Worm (Caenorhabditis elegans) whole organism, L4 larva: ENCODE measurements around the gene K02C4.3.

Experiments
- F49E8.2 ChIP-seq: sonication (generic microtip); optimal IDR thresholded peaks from 2 replicates; lab custom pipeline; 2016; ENCODE audit warnings: missing compliant biosample characterization, mild to moderate bottlenecking, missing genetic modification characterization, borderline replicate concordance
- Y48G9A.11 ChIP-seq: fragments of 200-800 bp; sonication (Bioruptor generic); IDR thresholded peaks from 2 replicates; pipeline ENCODE4 v1.3.6; 2022; ENCODE audit warnings: missing genetic modification reagents, missing genetic modification characterization, missing compliant biosample characterization
- ZK546.5 ChIP-seq, 2 experiments: sonication (generic microtip); optimal IDR thresholded peaks; 2 replicates each; lab custom pipeline; 2017; ENCODE audit warnings: missing biosample characterization in 2 of 2, missing genetic modification characterization in 2 of 2
- aha-1 ChIP-seq: fragments of 150-350 bp; peaks from one replicate; lab custom pipeline; 2014; ENCODE audit warnings: missing biosample characterization, missing genetic modification characterization
- arid-1 ChIP-seq: fragments of 200-800 bp; sonication (Bioruptor generic); conservative IDR thresholded peaks from 2 replicates; pipeline ENCODE4 v1.3.6; 2022; ENCODE audit warnings: missing genetic modification reagents, missing genetic modification characterization, missing compliant biosample characterization
- ceh-20 ChIP-seq: fragments of 200-800 bp; sonication (Bioruptor generic); IDR thresholded peaks from 2 replicates; pipeline ENCODE4 v1.3.6; 2022; ENCODE audit warnings: missing genetic modification reagents, missing genetic modification characterization, missing compliant biosample characterization
- ceh-28 ChIP-seq: fragments of 150-350 bp; optimal IDR thresholded peaks from 2 replicates; lab custom pipeline; 2014; ENCODE audit warnings: missing biosample characterization, missing genetic modification reagents, missing genetic modification characterization
- ceh-32 ChIP-seq: sonication (generic microtip); optimal IDR thresholded peaks from 2 replicates; lab custom pipeline; 2016; ENCODE audit warnings: mild to moderate bottlenecking, missing genetic modification characterization, missing compliant biosample characterization; ENCODE audit not compliant: poor library complexity
- ceh-82 ChIP-seq: sonication (generic microtip); optimal IDR thresholded peaks from 2 replicates; lab custom pipeline; 2017; ENCODE audit warnings: missing biosample characterization, missing genetic modification characterization
- ctbp-1 ChIP-seq: fragments of 200-800 bp; sonication (Bioruptor generic); IDR thresholded peaks from 2 replicates; pipeline ENCODE4 v1.3.6; 2022; ENCODE audit warnings: missing genetic modification reagents, missing genetic modification characterization, missing compliant biosample characterization
- daf-16 ChIP-seq, 3 experiments: sonication (generic microtip); optimal IDR thresholded peaks; 2 replicates each; lab custom pipeline; 2016 to 2017; ENCODE audit warnings: missing genetic modification characterization in 3 of 3, missing genetic modification reagents in 3 of 3, mild to moderate bottlenecking in 2 of 3, missing compliant biosample characterization in 2 of 3, missing biosample characterization in 1 of 3, moderate library complexity in 1 of 3
- dmd-6 ChIP-seq: fragments of 200-800 bp; sonication (Bioruptor generic); IDR thresholded peaks from 2 replicates; pipeline ENCODE4 v1.3.6; 2022; ENCODE audit warnings: missing genetic modification reagents, missing genetic modification characterization, missing compliant biosample characterization
- dmd-9 ChIP-seq: fragments of 200-800 bp; sonication (Bioruptor generic); IDR thresholded peaks from 2 replicates; pipeline ENCODE4 v1.3.6; 2022; ENCODE audit warnings: missing genetic modification reagents, missing genetic modification characterization, missing compliant biosample characterization
- dpl-1 ChIP-seq: fragments of 150-350 bp; optimal IDR thresholded peaks from 2 replicates; lab custom pipeline; 2014; ENCODE audit warnings: missing biosample characterization, missing genetic modification reagents, missing genetic modification characterization
- dve-1 ChIP-seq: sonication (generic microtip); optimal IDR thresholded peaks from 2 replicates; lab custom pipeline; 2017; ENCODE audit warnings: antibody characterized with exemption, mild to moderate bottlenecking, missing genetic modification characterization, missing compliant biosample characterization; ENCODE audit not compliant: insufficient read depth
- egl-43 ChIP-seq: fragments of 200-800 bp; sonication (Bioruptor generic); IDR thresholded peaks from 2 replicates; pipeline ENCODE4 v1.3.6; 2022; ENCODE audit warnings: missing genetic modification reagents, missing genetic modification characterization, missing compliant biosample characterization
- fkh-10 ChIP-seq: fragments of 150-350 bp; optimal IDR thresholded peaks from 2 replicates; lab custom pipeline; 2014; ENCODE audit warnings: missing biosample characterization, missing genetic modification reagents, missing genetic modification characterization
- hif-1 ChIP-seq, 2 experiments: sonication (generic microtip); optimal IDR thresholded peaks; 2 replicates each; lab custom pipeline; 2016 to 2017; ENCODE audit warnings: missing compliant biosample characterization in 2 of 2, missing genetic modification characterization in 2 of 2, missing genetic modification reagents in 2 of 2, missing genotype in 2 of 2, mild to moderate bottlenecking in 1 of 2
- hlh-11 ChIP-seq: fragments of 200-800 bp; sonication (Bioruptor generic); optimal IDR thresholded peaks from 2 replicates; lab custom pipeline; 2018; ENCODE audit warnings: mild to moderate bottlenecking, missing genetic modification characterization, missing compliant biosample characterization
- hlh-30 ChIP-seq: sonication (generic microtip); optimal IDR thresholded peaks from 2 replicates; lab custom pipeline; 2017; ENCODE audit warnings: antibody characterized with exemption, mild to moderate bottlenecking, missing genetic modification characterization, missing compliant biosample characterization; ENCODE audit not compliant: insufficient read depth
- hmg-1.1 ChIP-seq: fragments of 200-800 bp; sonication (Bioruptor generic); IDR thresholded peaks from 2 replicates; pipeline ENCODE4 v1.3.6; 2022; ENCODE audit warnings: missing genetic modification reagents, missing genetic modification characterization, missing compliant biosample characterization
- lin-13 ChIP-seq: fragments of 150-350 bp; optimal IDR thresholded peaks from 2 replicates; lab custom pipeline; 2014; ENCODE audit warnings: missing biosample characterization, missing genetic modification reagents, missing genetic modification characterization
- lin-38 ChIP-seq: fragments of 200-800 bp; sonication (Bioruptor generic); IDR thresholded peaks from 2 replicates; pipeline ENCODE4 v1.3.6; 2022; ENCODE audit warnings: missing genetic modification reagents, missing genetic modification characterization, missing compliant biosample characterization
- lsy-2 ChIP-seq, 2 experiments: fragments of 150-350 bp in 1 of 2; sonication (generic microtip) in 1 of 2; optimal IDR thresholded peaks; 2 replicates each; lab custom pipeline; 2014 to 2017; ENCODE audit warnings: missing biosample characterization in 2 of 2, missing genetic modification characterization in 2 of 2
- mdl-1 ChIP-seq, 2 experiments: fragments of 150-350 bp in 1 of 2; sonication (generic microtip) in 1 of 2; optimal IDR thresholded peaks; 2 replicates each; lab custom pipeline; 2014 to 2017; ENCODE audit warnings: missing biosample characterization in 2 of 2, missing genetic modification characterization in 2 of 2
- mep-1 ChIP-seq: fragments of 150-350 bp; sonication (generic microtip); optimal IDR thresholded peaks from 3 replicates; lab custom pipeline; 2014; ENCODE audit warnings: missing biosample characterization, missing genetic modification characterization
- mes-2 ChIP-seq: sonication (generic microtip); optimal IDR thresholded peaks from 2 replicates; lab custom pipeline; 2016; ENCODE audit warnings: missing genotype, mild to moderate bottlenecking, missing genetic modification characterization, missing compliant biosample characterization; ENCODE audit not compliant: poor library complexity, severe bottlenecking
- mxl-2 ChIP-seq: fragments of 200-800 bp; sonication (Bioruptor generic); conservative IDR thresholded peaks from 2 replicates; pipeline ENCODE4 v1.3.6; 2022; ENCODE audit warnings: missing genetic modification reagents, missing genetic modification characterization, missing compliant biosample characterization
- mxl-3 ChIP-seq: fragments of 200-800 bp; sonication (Bioruptor generic); optimal IDR thresholded peaks from 2 replicates; lab custom pipeline; 2018; ENCODE audit warnings: mild to moderate bottlenecking, missing genetic modification characterization, missing compliant biosample characterization
- nhr-102 ChIP-seq: sonication (generic microtip); optimal IDR thresholded peaks from 2 replicates; lab custom pipeline; 2016; ENCODE audit warnings: mild to moderate bottlenecking, missing genetic modification characterization, moderate library complexity, missing compliant biosample characterization
- nhr-237 ChIP-seq: sonication (generic microtip); optimal IDR thresholded peaks from 2 replicates; lab custom pipeline; 2017; ENCODE audit warnings: missing biosample characterization, missing genetic modification characterization
- nhr-28 ChIP-seq: fragments of 150-350 bp; optimal IDR thresholded peaks from 2 replicates; lab custom pipeline; 2014; ENCODE audit warnings: missing biosample characterization, missing genetic modification characterization
- nhr-41 ChIP-seq: fragments of 200-800 bp; sonication (Bioruptor generic); IDR thresholded peaks from 2 replicates; pipeline ENCODE4 v1.3.6; 2022; ENCODE audit warnings: missing genetic modification reagents, missing genetic modification characterization, missing compliant biosample characterization
- nhr-6 ChIP-seq: fragments of 150-350 bp; optimal IDR thresholded peaks from 2 replicates; lab custom pipeline; 2014; ENCODE audit warnings: missing biosample characterization, missing genetic modification characterization
- pha-4 ChIP-seq, 2 experiments: fragments of 150-350 bp in 1 of 2; fragments of 200-800 bp in 1 of 2; sonication (Bioruptor generic) in 1 of 2; IDR thresholded peaks in 1 of 2; optimal IDR thresholded peaks in 1 of 2; 2 replicates each; pipeline versions ENCODE4 v1.3.6 to Lab custom; 2014 to 2022; ENCODE audit warnings: missing genetic modification characterization in 2 of 2, missing genetic modification reagents in 2 of 2, missing biosample characterization in 1 of 2, missing compliant biosample characterization in 1 of 2
- rbr-2 ChIP-seq: sonication (generic microtip); optimal IDR thresholded peaks from 2 replicates; lab custom pipeline; 2016; ENCODE audit warnings: missing genotype, missing genetic modification characterization, missing compliant biosample characterization
- unc-39 ChIP-seq: sonication (generic microtip); optimal IDR thresholded peaks from 2 replicates; lab custom pipeline; 2017; ENCODE audit warnings: missing biosample characterization, missing genetic modification characterization
- vab-7 ChIP-seq: fragments of 200-800 bp; sonication (Bioruptor generic); IDR thresholded peaks from 2 replicates; pipeline ENCODE4 v1.3.6; 2022; ENCODE audit warnings: missing genetic modification reagents, missing genetic modification characterization, missing compliant biosample characterization
- zag-1 ChIP-seq: fragments of 150-350 bp; optimal IDR thresholded peaks from 2 replicates; lab custom pipeline; 2014; ENCODE audit warnings: missing biosample characterization, missing genetic modification characterization
- zfp-3 ChIP-seq: fragments of 200-800 bp; sonication (Bioruptor generic); conservative IDR thresholded peaks from 2 replicates; pipeline ENCODE4 v1.3.6; 2022; ENCODE audit warnings: missing genetic modification reagents, missing genetic modification characterization, missing compliant biosample characterization

Gene K02C4.3

ce11 chrII:8126617-8127016 is 40.0 kb upstream of the K02C4.3 start:
- TF ChIP-seq zfp-3 (no peak), unc-39 (tag; lab: Kevin White, UChicago) (no peak), daf-16 (GFP tag; optimal IDR thresholded peaks at IDR 0.05; lab: Kevin White, UChicago) (no peak), daf-16 (tag; optimal IDR thresholded peaks at IDR 0.05; lab: Kevin White, UChicago) (peak; percentile 5), aha-1 (tag; lab: Kevin White, UChicago) (peak; percentile 82)

- TF ChIP-seq mxl-3 (peak; percentile 64), ceh-28 (peak; percentile 32), dve-1 (tag; lab: Kevin White, UChicago) (peak; percentile 47), ceh-20 (0 out of 2 replicates have a peak, but pooled peaks have one; percentile 29), dpl-1 (GFP tag; lab: Kevin White, UChicago) (peak; percentile 4), F49E8.2 (no peak), lsy-2 (tag; optimal IDR thresholded peaks at IDR 0.05; lab: Kevin White, UChicago) (peak; percentile 59 to 75), ctbp-1 (peak; percentile 70), fkh-10 (GFP tag; lab: Kevin White, UChicago) (peak; percentile 20), ceh-82 (tag; lab: Kevin White, UChicago) (no peak), Y48G9A.11 (GFP tag; lab: Robert Waterston, UW) (no peak), nhr-41 (GFP tag; lab: Robert Waterston, UW) (no peak), dmd-6 (peak; percentile 59; the same call in 1 of the 2 replicates), ZK546.5 (tag; optimal IDR thresholded peaks at IDR 0.05; lab: Kevin White, UChicago) (no peak), hlh-11 (peak; percentile 69), mxl-2 (GFP tag; lab: Robert Waterston, UW) (no peak), dmd-9 (GFP tag; lab: Robert Waterston, UW) (no peak), ceh-32 (tag; lab: Kevin White, UChicago) (no peak), egl-43 (peak; percentile 60), hif-1 (tag; optimal IDR thresholded peaks at IDR 0.05; lab: Kevin White, UChicago) (peak in 1 of 2 experiments; percentile 55), mep-1 (tag; lab: Kevin White, UChicago) (peak; percentile 64), lin-13 (no peak), arid-1 (GFP tag; lab: Robert Waterston, UW) (0 out of 2 replicates have a peak, but pooled peaks have one; percentile 22), mdl-1 (tag; optimal IDR thresholded peaks at IDR 0.05; lab: Kevin White, UChicago) (peak; percentile 22 to 77), rbr-2 (tag; lab: Kevin White, UChicago) (peak; percentile 60), nhr-102 (tag; lab: Kevin White, UChicago) (no peak), mes-2 (tag; lab: Kevin White, UChicago) (peak; percentile 60), nhr-237 (tag; lab: Kevin White, UChicago) (no peak), pha-4 (GFP tag; IDR thresholded peaks at IDR 0.05; lab: Robert Waterston, UW) (0 out of 2 replicates have a peak, but pooled peaks have one; percentile 42), pha-4 (tag; optimal IDR thresholded peaks at IDR 0.05; lab: Kevin White, UChicago) (no peak), aha-1 (tag; lab: Kevin White, UChicago) (peak; percentile 82), zag-1 (tag; lab: Kevin White, UChicago) (no peak), daf-16 (GFP tag; optimal IDR thresholded peaks at IDR 0.05; lab: Kevin White, UChicago) (no peak), daf-16 (tag; optimal IDR thresholded peaks at IDR 0.05; lab: Kevin White, UChicago) (peak; percentile 25), nhr-6 (peak; percentile 9), hmg-1.1 (peak; percentile 76), nhr-28 (tag; lab: Kevin White, UChicago) (peak; percentile 58), vab-7 (GFP tag; lab: Robert Waterston, UW) (peak; percentile 41; the same call in 1 of the 2 replicates), lin-38 (peak; percentile 54), hlh-30 (tag; lab: Kevin White, UChicago) (peak; percentile 59)
Observed at ce11 chrII:8126132-8126531, 39.5 kb upstream of the K02C4.3 start.
